Worm (Caenorhabditis elegans) whole organism, L4 larva: ENCODE measurements around the gene R09H3.2.
A peak's percentile ranks its signal among the peaks of the same experiment; 100 is the strongest.

Experiments
- D1046.2 ChIP-seq: fragments of 200-800 bp; sonication (Bioruptor generic); IDR thresholded peaks from 2 replicates; pipeline ENCODE4 v1.3.6; 2022; ENCODE audit warnings: missing genetic modification characterization, missing compliant biosample characterization
- F37D6.2 ChIP-seq: sonication (generic microtip); optimal IDR thresholded peaks from 2 replicates; lab custom pipeline; 2016; ENCODE audit warnings: mild to moderate bottlenecking, missing genetic modification characterization, missing compliant biosample characterization
- F44E2.7 ChIP-seq: fragments of 200-800 bp; sonication (Bioruptor generic); IDR thresholded peaks from 2 replicates; pipeline ENCODE4 v2.1.2; 2022; ENCODE audit warnings: missing genetic modification characterization, missing compliant biosample characterization
- T20F7.1 ChIP-seq: fragments of 200-800 bp; sonication (Bioruptor generic); optimal IDR thresholded peaks from 2 replicates; lab custom pipeline; 2018; ENCODE audit warnings: mild to moderate bottlenecking, missing genetic modification characterization, missing compliant biosample characterization
- Y105C5A.15 ChIP-seq: fragments of 200-800 bp; sonication (Bioruptor generic); IDR thresholded peaks from 2 replicates; pipeline ENCODE4 v1.3.6; 2022; ENCODE audit warnings: missing genetic modification characterization, missing compliant biosample characterization
- Y5F2A.4 ChIP-seq: fragments of 200-800 bp; sonication (Bioruptor generic); optimal IDR thresholded peaks from 2 replicates; lab custom pipeline; 2018; ENCODE audit warnings: mild to moderate bottlenecking, missing genetic modification characterization, missing compliant biosample characterization
- Y75B8A.6 ChIP-seq: fragments of 200-800 bp; sonication (Bioruptor generic); IDR thresholded peaks from 2 replicates; pipeline ENCODE4 v1.3.6; 2022; ENCODE audit warnings: missing genetic modification reagents, missing genetic modification characterization, missing compliant biosample characterization
- ZK337.2 ChIP-seq: fragments of 200-800 bp; sonication (Bioruptor generic); IDR thresholded peaks from 2 replicates; pipeline ENCODE4 v1.3.6; 2022; ENCODE audit warnings: missing genetic modification reagents, missing genetic modification characterization, missing compliant biosample characterization
- aly-2 ChIP-seq: sonication (generic microtip); optimal IDR thresholded peaks from 2 replicates; lab custom pipeline; 2018; ENCODE audit warnings: missing biosample characterization, missing genetic modification characterization
- ama-1 ChIP-seq: fragments of 150-350 bp; optimal IDR thresholded peaks from 2 replicates; lab custom pipeline; 2014; ENCODE audit warnings: inconsistent platforms, mixed read lengths
- attf-4 ChIP-seq: sonication (generic microtip); optimal IDR thresholded peaks from 3 replicates; lab custom pipeline; 2017; ENCODE audit warnings: missing biosample characterization, missing genetic modification characterization
- ceh-20 ChIP-seq: fragments of 200-800 bp; sonication (Bioruptor generic); IDR thresholded peaks from 2 replicates; pipeline ENCODE4 v1.3.6; 2022; ENCODE audit warnings: missing genetic modification reagents, missing genetic modification characterization, missing compliant biosample characterization
- ceh-28 ChIP-seq: fragments of 150-350 bp; optimal IDR thresholded peaks from 2 replicates; lab custom pipeline; 2014; ENCODE audit warnings: missing biosample characterization, missing genetic modification reagents, missing genetic modification characterization
- ceh-32 ChIP-seq: sonication (generic microtip); optimal IDR thresholded peaks from 2 replicates; lab custom pipeline; 2016; ENCODE audit warnings: mild to moderate bottlenecking, missing genetic modification characterization, missing compliant biosample characterization; ENCODE audit not compliant: poor library complexity
- ceh-82 ChIP-seq: sonication (generic microtip); optimal IDR thresholded peaks from 2 replicates; lab custom pipeline; 2017; ENCODE audit warnings: missing biosample characterization, missing genetic modification characterization
- ces-1 ChIP-seq: fragments of 150-350 bp; sonication (generic microtip); optimal IDR thresholded peaks from 4 replicates; lab custom pipeline; 2014; ENCODE audit warnings: missing biosample characterization, missing genetic modification reagents, missing genetic modification characterization
- cey-2 ChIP-seq: sonication (generic microtip); optimal IDR thresholded peaks from 3 replicates; lab custom pipeline; 2017; ENCODE audit warnings: missing genetic modification characterization, mild to moderate bottlenecking, missing compliant biosample characterization, antibody characterized with exemption, borderline replicate concordance; ENCODE audit not compliant: insufficient read depth
- ctbp-1 ChIP-seq: fragments of 200-800 bp; sonication (Bioruptor generic); IDR thresholded peaks from 2 replicates; pipeline ENCODE4 v1.3.6; 2022; ENCODE audit warnings: missing genetic modification reagents, missing genetic modification characterization, missing compliant biosample characterization
- daf-16 ChIP-seq, 3 experiments: sonication (generic microtip); optimal IDR thresholded peaks; 2 replicates each; lab custom pipeline; 2016 to 2017; ENCODE audit warnings: missing genetic modification characterization in 3 of 3, missing genetic modification reagents in 3 of 3, mild to moderate bottlenecking in 2 of 3, missing compliant biosample characterization in 2 of 3, missing biosample characterization in 1 of 3, moderate library complexity in 1 of 3
- daf-19 ChIP-seq: fragments of 200-800 bp; sonication (Bioruptor generic); conservative IDR thresholded peaks from 2 replicates; pipeline ENCODE4 v1.3.6; 2022; ENCODE audit warnings: missing genetic modification characterization, missing compliant biosample characterization
- daf-8 ChIP-seq: fragments of 200-800 bp; sonication (Bioruptor generic); IDR thresholded peaks from 2 replicates; pipeline ENCODE4 v1.3.6; 2022; ENCODE audit warnings: missing genetic modification characterization, missing compliant biosample characterization
- dmd-9 ChIP-seq: fragments of 200-800 bp; sonication (Bioruptor generic); IDR thresholded peaks from 2 replicates; pipeline ENCODE4 v1.3.6; 2022; ENCODE audit warnings: missing genetic modification reagents, missing genetic modification characterization, missing compliant biosample characterization
- fos-1 ChIP-seq: fragments of 150-350 bp; optimal IDR thresholded peaks from 2 replicates; lab custom pipeline; 2014; ENCODE audit warnings: missing biosample characterization, missing genetic modification characterization
- gei-8 ChIP-seq: fragments of 200-800 bp; sonication (Bioruptor generic); optimal IDR thresholded peaks from 2 replicates; lab custom pipeline; 2018; ENCODE audit warnings: mild to moderate bottlenecking, missing genetic modification characterization, missing compliant biosample characterization
- hif-1 ChIP-seq, 2 experiments: sonication (generic microtip); optimal IDR thresholded peaks; 2 replicates each; lab custom pipeline; 2016 to 2017; ENCODE audit warnings: missing compliant biosample characterization in 2 of 2, missing genetic modification characterization in 2 of 2, missing genetic modification reagents in 2 of 2, missing genotype in 2 of 2, mild to moderate bottlenecking in 1 of 2
- jun-1 ChIP-seq: fragments of 150-350 bp; optimal IDR thresholded peaks from 2 replicates; lab custom pipeline; 2014; ENCODE audit warnings: missing biosample characterization, missing genetic modification reagents, missing genetic modification characterization
- lin-15B ChIP-seq: fragments of 150-350 bp; sonication (generic microtip); optimal IDR thresholded peaks from 3 replicates; lab custom pipeline; 2014; ENCODE audit warnings: missing biosample characterization, missing genetic modification characterization
- lin-29 ChIP-seq: fragments of 200-800 bp; sonication (Bioruptor generic); IDR thresholded peaks from 2 replicates; pipeline ENCODE4 v1.3.6; 2022; ENCODE audit warnings: missing genetic modification reagents, missing genetic modification characterization, missing compliant biosample characterization
- lir-3 ChIP-seq: sonication (generic microtip); optimal IDR thresholded peaks from 2 replicates; lab custom pipeline; 2016; ENCODE audit warnings: mild to moderate bottlenecking, missing genetic modification characterization, missing compliant biosample characterization
- lsy-2 ChIP-seq, 2 experiments: fragments of 150-350 bp in 1 of 2; sonication (generic microtip) in 1 of 2; optimal IDR thresholded peaks; 2 replicates each; lab custom pipeline; 2014 to 2017; ENCODE audit warnings: missing biosample characterization in 2 of 2, missing genetic modification characterization in 2 of 2
- madf-9 ChIP-seq: fragments of 200-800 bp; sonication (Bioruptor generic); conservative IDR thresholded peaks from 2 replicates; pipeline ENCODE4 v1.3.6; 2022; ENCODE audit warnings: missing genetic modification reagents, missing genetic modification characterization, missing compliant biosample characterization
- mdl-1 ChIP-seq, 2 experiments: fragments of 150-350 bp in 1 of 2; sonication (generic microtip) in 1 of 2; optimal IDR thresholded peaks; 2 replicates each; lab custom pipeline; 2014 to 2017; ENCODE audit warnings: missing biosample characterization in 2 of 2, missing genetic modification characterization in 2 of 2
- mdt-29 ChIP-seq: fragments of 200-800 bp; sonication (Bioruptor generic); IDR thresholded peaks from 2 replicates; pipeline ENCODE4 v1.3.6; 2022; ENCODE audit warnings: missing genetic modification reagents, missing genetic modification characterization, missing compliant biosample characterization
- mxl-2 ChIP-seq: fragments of 200-800 bp; sonication (Bioruptor generic); conservative IDR thresholded peaks from 2 replicates; pipeline ENCODE4 v1.3.6; 2022; ENCODE audit warnings: missing genetic modification reagents, missing genetic modification characterization, missing compliant biosample characterization
- nhr-237 ChIP-seq: sonication (generic microtip); optimal IDR thresholded peaks from 2 replicates; lab custom pipeline; 2017; ENCODE audit warnings: missing biosample characterization, missing genetic modification characterization
- nhr-41 ChIP-seq: fragments of 200-800 bp; sonication (Bioruptor generic); IDR thresholded peaks from 2 replicates; pipeline ENCODE4 v1.3.6; 2022; ENCODE audit warnings: missing genetic modification reagents, missing genetic modification characterization, missing compliant biosample characterization
- nhr-48 ChIP-seq: sonication (generic microtip); optimal IDR thresholded peaks from 2 replicates; lab custom pipeline; 2016; ENCODE audit warnings: mild to moderate bottlenecking, missing genetic modification characterization, missing compliant biosample characterization
- nhr-6 ChIP-seq: fragments of 150-350 bp; optimal IDR thresholded peaks from 2 replicates; lab custom pipeline; 2014; ENCODE audit warnings: missing biosample characterization, missing genetic modification characterization
- php-3 ChIP-seq: fragments of 200-800 bp; sonication (Bioruptor generic); IDR thresholded peaks from 2 replicates; pipeline ENCODE4 v1.3.6; 2022; ENCODE audit warnings: missing genetic modification reagents, missing genetic modification characterization, missing compliant biosample characterization
- rbr-2 ChIP-seq: sonication (generic microtip); optimal IDR thresholded peaks from 2 replicates; lab custom pipeline; 2016; ENCODE audit warnings: missing genotype, missing genetic modification characterization, missing compliant biosample characterization
- skn-1 ChIP-seq: fragments of 150-350 bp; optimal IDR thresholded peaks from 2 replicates; lab custom pipeline; 2014; ENCODE audit warnings: missing biosample characterization, missing genetic modification characterization
- tag-97 ChIP-seq: fragments of 200-800 bp; sonication (Bioruptor generic); IDR thresholded peaks from 2 replicates; pipeline ENCODE4 v1.3.6; 2022; ENCODE audit warnings: missing genetic modification characterization, missing compliant biosample characterization
- unc-39 ChIP-seq: sonication (generic microtip); optimal IDR thresholded peaks from 2 replicates; lab custom pipeline; 2017; ENCODE audit warnings: missing biosample characterization, missing genetic modification characterization
- unc-62 ChIP-seq, 3 experiments: fragments of 150-350 bp in 1 of 3; sonication (generic microtip); optimal IDR thresholded peaks in 2 of 3; peaks in 1 of 3; 1 replicate in 1 of 3; 2 replicates in 2 of 3; lab custom pipeline; 2014 to 2017; ENCODE audit warnings: missing biosample characterization in 3 of 3, missing genetic modification characterization in 3 of 3, missing genetic modification reagents in 3 of 3, missing genotype in 1 of 3
- vab-7 ChIP-seq: fragments of 200-800 bp; sonication (Bioruptor generic); IDR thresholded peaks from 2 replicates; pipeline ENCODE4 v1.3.6; 2022; ENCODE audit warnings: missing genetic modification reagents, missing genetic modification characterization, missing compliant biosample characterization
- zfp-3 ChIP-seq: fragments of 200-800 bp; sonication (Bioruptor generic); conservative IDR thresholded peaks from 2 replicates; pipeline ENCODE4 v1.3.6; 2022; ENCODE audit warnings: missing genetic modification reagents, missing genetic modification characterization, missing compliant biosample characterization
- zip-11 ChIP-seq: fragments of 200-800 bp; sonication (Bioruptor generic); IDR thresholded peaks from 2 replicates; pipeline ENCODE4 v1.3.6; 2022; ENCODE audit warnings: missing genetic modification characterization, missing compliant biosample characterization
- ztf-11 ChIP-seq: fragments of 150-350 bp; optimal IDR thresholded peaks from 2 replicates; lab custom pipeline; 2014; ENCODE audit warnings: missing biosample characterization, missing genetic modification characterization

R09H3.2 gene

DNA sequence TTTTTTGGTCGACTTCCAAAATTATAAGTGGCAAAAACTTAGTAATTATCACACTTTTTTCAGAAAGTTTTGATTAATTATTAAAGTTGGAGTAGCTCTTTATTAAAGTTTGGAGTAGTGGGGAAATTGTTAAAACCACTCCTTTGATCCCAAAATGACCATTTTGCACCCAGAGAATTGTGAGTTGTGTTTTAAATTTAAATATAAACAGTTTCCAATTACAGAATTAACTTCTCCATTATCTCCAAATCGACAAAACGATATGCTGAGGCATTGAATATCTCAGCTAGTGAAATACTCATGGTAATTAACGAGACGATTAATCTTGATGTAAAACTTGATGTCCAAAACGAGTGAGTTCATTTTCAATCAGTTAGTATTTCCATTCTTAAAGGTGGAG, 37.0 kb downstream of the R09H3.2 start, which contains the start of gene fbxb-58 (continued):
- TF ChIP-seq vab-7 (GFP tag; lab: Robert Waterston, UW): no peak

DNA sequence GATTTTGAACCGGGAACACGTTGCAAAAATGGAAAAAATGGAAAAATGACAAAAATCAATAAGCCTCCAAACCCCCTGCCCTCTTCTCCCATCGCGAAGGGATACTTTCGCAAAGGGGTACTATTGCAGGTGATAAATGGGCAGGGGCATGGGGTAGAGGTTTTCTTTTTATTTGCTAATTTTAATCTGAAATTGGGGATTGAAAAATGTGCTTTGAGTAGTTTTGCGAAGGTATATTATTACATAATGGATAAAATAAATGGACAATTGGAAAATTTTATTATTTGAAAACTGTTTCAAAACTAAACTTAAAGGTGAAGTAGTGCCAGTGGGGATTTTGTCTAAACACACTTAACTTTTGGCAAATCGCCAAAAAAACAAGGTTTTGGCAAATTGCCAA, 37.8 kb downstream of the R09H3.2 start:
- TF ChIP-seq ceh-20 (GFP tag; lab: Robert Waterston, UW) (peak; percentile 97), D1046.2 (GFP tag; lab: Robert Waterston, UW) (peak; percentile 84; the same call in 1 of the 2 replicates), gei-8 (GFP tag; lab: Kevin White, UChicago) (peak; percentile 86), ZK337.2 (GFP tag; lab: Robert Waterston, UW) (no peak), ama-1 (lab: Kevin White, UChicago) (no peak), F37D6.2 (tag; lab: Kevin White, UChicago) (peak; percentile 98), fos-1 (tag; lab: Kevin White, UChicago) (peak; percentile 94), zfp-3 (GFP tag; lab: Robert Waterston, UW) (peak; percentile 96), lin-15B (peak; percentile 25), daf-19 (GFP tag; lab: Robert Waterston, UW) (no peak), ceh-82 (tag; lab: Kevin White, UChicago) (peak; percentile 68), ceh-28 (peak; percentile 95), lsy-2 (tag; optimal IDR thresholded peaks at IDR 0.05; lab: Kevin White, UChicago) (peak; percentile 92 to 95), aly-2 (no peak), lin-29 (GFP tag; lab: Robert Waterston, UW) (peak; percentile 93), php-3 (GFP tag; lab: Robert Waterston, UW) (peak; percentile 99), hif-1 (tag; optimal IDR thresholded peaks at IDR 0.05; lab: Kevin White, UChicago) (peak; percentile 70 to 71), mdl-1 (tag; optimal IDR thresholded peaks at IDR 0.05; lab: Kevin White, UChicago) (peak; percentile 83 to 86), tag-97 (GFP tag; lab: Robert Waterston, UW) (peak; percentile 75; the same call in 1 of the 2 replicates), T20F7.1 (GFP tag; lab: Kevin White, UChicago) (peak; percentile 91), skn-1 (tag; lab: Kevin White, UChicago) (no peak), unc-62 (GFP tag; optimal IDR thresholded peaks at IDR 0.05 in 1 of 2; lab: Kevin White, UChicago) (peak; percentile 79 to 99), unc-62 (tag; optimal IDR thresholded peaks at IDR 0.05; lab: Kevin White, UChicago) (peak; percentile 88), daf-8 (GFP tag; lab: Robert Waterston, UW) (no peak), nhr-48 (tag; lab: Kevin White, UChicago) (peak; percentile 95), jun-1 (tag; lab: Kevin White, UChicago) (peak; percentile 98), mdt-29 (GFP tag; lab: Robert Waterston, UW) (peak; percentile 86), daf-16 (GFP tag; optimal IDR thresholded peaks at IDR 0.05; lab: Kevin White, UChicago) (peak; percentile 91 to 98), daf-16 (tag; optimal IDR thresholded peaks at IDR 0.05; lab: Kevin White, UChicago) (peak; percentile 95), ctbp-1 (GFP tag; lab: Robert Waterston, UW) (peak; percentile 96), ces-1 (peak; percentile 94), Y5F2A.4 (GFP tag; lab: Kevin White, UChicago) (peak; percentile 94), ztf-11 (tag; lab: Kevin White, UChicago) (peak; percentile 40), Y75B8A.6 (peak; percentile 91), mxl-2 (GFP tag; lab: Robert Waterston, UW) (peak; percentile 76; the same call in 1 of the 2 replicates), rbr-2 (tag; lab: Kevin White, UChicago) (peak; percentile 98), nhr-237 (tag; lab: Kevin White, UChicago) (peak; percentile 88), dmd-9 (GFP tag; lab: Robert Waterston, UW) (peak; percentile 79), madf-9 (GFP tag; lab: Robert Waterston, UW) (peak; percentile 97), nhr-6 (tag; lab: Kevin White, UChicago) (peak; percentile 93), nhr-41 (GFP tag; lab: Robert Waterston, UW) (peak; percentile 90), cey-2 (tag; lab: Kevin White, UChicago) (no peak), lir-3 (tag; lab: Kevin White, UChicago) (peak; percentile 91), attf-4 (tag; lab: Kevin White, UChicago) (peak; percentile 28), F44E2.7 (GFP tag; lab: Robert Waterston, UW) (0 out of 2 replicates have a peak, but pooled peaks have one; percentile 32), ceh-32 (peak; percentile 86), zip-11 (peak; percentile 61; the same call in 1 of the 2 replicates), unc-39 (peak; percentile 40), Y105C5A.15 (GFP tag; lab: Robert Waterston, UW) (0 out of 2 replicates have a peak, but pooled peaks have one; percentile 64)
